Worm (Caenorhabditis elegans) whole organism, midembryonic: ENCODE measurements around the gene ZK856.14.

Experiments
- T22C8.4 ChIP-seq: fragments of 200-800 bp; sonication (Bioruptor generic); IDR thresholded peaks from 2 replicates; pipeline ENCODE4 v1.3.6; 2022; ENCODE audit warnings: missing genetic modification characterization, missing compliant biosample characterization
- cog-1 ChIP-seq: sonication (generic microtip); optimal IDR thresholded peaks from 2 replicates; lab custom pipeline; 2016; ENCODE audit warnings: missing genetic modification characterization, missing compliant biosample characterization
- flt-1 ChIP-seq: fragments of 200-800 bp; sonication (Bioruptor generic); IDR thresholded peaks from 2 replicates; pipeline ENCODE4 v1.3.6; 2022; ENCODE audit warnings: missing genetic modification characterization, missing compliant biosample characterization
- klf-2 ChIP-seq: fragments of 200-800 bp; sonication (Bioruptor generic); conservative IDR thresholded peaks from 2 replicates; pipeline ENCODE4 v1.3.6; 2022; ENCODE audit warnings: missing genetic modification reagents, missing genetic modification characterization, missing compliant biosample characterization
- med-1 ChIP-seq: sonication (generic microtip); optimal IDR thresholded peaks from 2 replicates; lab custom pipeline; 2017; ENCODE audit warnings: missing genetic modification characterization, mild to moderate bottlenecking, missing compliant biosample characterization, antibody characterized with exemption, missing genetic modification reagents; ENCODE audit not compliant: insufficient read depth
- ref-1 ChIP-seq: fragments of 200-800 bp; sonication (Bioruptor generic); conservative IDR thresholded peaks from 2 replicates; pipeline ENCODE4 v1.3.6; 2022; ENCODE audit warnings: missing genetic modification reagents, missing genetic modification characterization, missing compliant biosample characterization
- tab-1 ChIP-seq: fragments of 200-800 bp; sonication (Bioruptor generic); IDR thresholded peaks from 2 replicates; pipeline ENCODE4 v1.3.6; 2022; ENCODE audit warnings: missing genetic modification characterization, missing compliant biosample characterization
- ztf-23 ChIP-seq: fragments of 200-800 bp; sonication (Bioruptor generic); IDR thresholded peaks from 2 replicates; pipeline ENCODE4 v1.3.6; 2022; ENCODE audit warnings: missing genetic modification reagents, missing genetic modification characterization, missing compliant biosample characterization
- ztf-29 ChIP-seq: fragments of 200-800 bp; sonication (Bioruptor generic); IDR thresholded peaks from 2 replicates; pipeline ENCODE4 v1.3.6; 2022; ENCODE audit warnings: missing genetic modification reagents, missing genetic modification characterization, missing compliant biosample characterization

ce11 chrV:10212627-10213026, 4.2 kb upstream of the ZK856.14 start, which contains the start of gene hpo-40:
- TF ChIP-seq klf-2 = no peak
- no peak for TF ChIP-seq T22C8.4
- TF ChIP-seq ref-1 (GFP tag; lab: Robert Waterston, UW) = no peak
- TF ChIP-seq flt-1 (GFP tag; lab: Robert Waterston, UW) = no peak
- no peak for TF ChIP-seq med-1 (GFP tag; lab: Kevin White, UChicago)
- no peak for TF ChIP-seq ztf-23 (GFP tag; lab: Robert Waterston, UW)
- TF ChIP-seq tab-1 (GFP tag; lab: Robert Waterston, UW) = no peak
- no peak for TF ChIP-seq ztf-29 (GFP tag; lab: Robert Waterston, UW)
- TF ChIP-seq cog-1 (tag; lab: Kevin White, UChicago) = no peak
